Worm (Caenorhabditis elegans): ENCODE results near the gene W06H8.6.

W06H8.6 gene

ce11 chrV:6208585-6208984 lies 18.2 kb downstream of the W06H8.6 start, which contains the start of gene rme-1:
TSS of gene rme-1 (plus strand) at chrV:6208885.
- TF ChIP-seq ama-1 (optimal IDR thresholded peaks at IDR 0.05) = no peak

ce11 chrV:6206498-6206897 lies 20.3 kb downstream of the W06H8.6 start, which contains the start of gene W06H8.2:
TSS of gene W06H8.2 (plus strand) at chrV:6206755.
- TF ChIP-seq nhr-76 (tag; optimal IDR thresholded peaks at IDR 0.05) = no peak
- TF ChIP-seq daf-12 (tag; optimal IDR thresholded peaks at IDR 0.05) = no peak
- TF ChIP-seq tbx-2 (tag; optimal IDR thresholded peaks at IDR 0.05) = no peak
- TF ChIP-seq R02D3.7 (tag; optimal IDR thresholded peaks at IDR 0.05) = no peak
- TF ChIP-seq ceh-16 (tag; optimal IDR thresholded peaks at IDR 0.05) = no peak
- peak; percentile 24 for TF ChIP-seq skn-1 (tag; optimal IDR thresholded peaks at IDR 0.05)
- no peak for TF ChIP-seq ama-1 (optimal IDR thresholded peaks at IDR 0.05)
- TF ChIP-seq lsy-12 (tag; optimal IDR thresholded peaks at IDR 0.05) = no peak

- TF ChIP-seq jun-1 (tag; optimal IDR thresholded peaks at IDR 0.05) (no peak), egl-5 (tag; optimal IDR thresholded peaks at IDR 0.05) (peak; percentile 32), lin-15B (tag; optimal IDR thresholded peaks at IDR 0.05) (no peak), nhr-25 (tag; optimal IDR thresholded peaks at IDR 0.05) (no peak), nfya-1 (tag; optimal IDR thresholded peaks at IDR 0.05; ENCODE audit: insufficient read depth) (peak; percentile 30), ztf-11 (tag; optimal IDR thresholded peaks at IDR 0.05) (no peak), aly-2 (tag; optimal IDR thresholded peaks at IDR 0.05) (no peak), nhr-23 (tag; optimal IDR thresholded peaks at IDR 0.05) (no peak), lin-39 (tag; optimal IDR thresholded peaks at IDR 0.05) (no peak), nhr-28 (tag; optimal IDR thresholded peaks at IDR 0.05) (no peak), egl-27 (tag; optimal IDR thresholded peaks at IDR 0.05) (no peak), nhr-11 (tag; optimal IDR thresholded peaks at IDR 0.05) (peak; percentile 39), hmg-11 (tag; optimal IDR thresholded peaks at IDR 0.05) (no peak), snpc-4 (tag; optimal IDR thresholded peaks at IDR 0.05) (no peak), daf-12 (tag; optimal IDR thresholded peaks at IDR 0.05) (no peak), mml-1 (tag; optimal IDR thresholded peaks at IDR 0.05) (no peak)
Measured at ce11 chrV:6204046-6204445, 22.8 kb downstream of the W06H8.6 start.

- TF ChIP-seq mdl-1 (tag; optimal IDR thresholded peaks at IDR 0.05) (no peak), lin-39 (tag; optimal IDR thresholded peaks at IDR 0.05) (peak; percentile 52)
Measured at ce11 chrV:6202573-6202972, 24.2 kb downstream of the W06H8.6 start, which contains the start of gene ttn-1. TSS of gene ttn-1 (minus strand) at chrV:6202632.
